Worm (Caenorhabditis elegans) whole organism, L4 larva: ENCODE measurements around the gene F22B3.8.

Experiments used
- T20F7.1 ChIP-seq: fragments of 200-800 bp; sonication (Bioruptor generic); optimal IDR thresholded peaks from 2 replicates; lab custom pipeline; 2018; ENCODE audit warnings: mild to moderate bottlenecking, missing genetic modification characterization, missing compliant biosample characterization
- Y48G9A.11 ChIP-seq: fragments of 200-800 bp; sonication (Bioruptor generic); IDR thresholded peaks from 2 replicates; pipeline ENCODE4 v1.3.6; 2022; ENCODE audit warnings: missing genetic modification reagents, missing genetic modification characterization, missing compliant biosample characterization
- Y75B8A.6 ChIP-seq: fragments of 200-800 bp; sonication (Bioruptor generic); IDR thresholded peaks from 2 replicates; pipeline ENCODE4 v1.3.6; 2022; ENCODE audit warnings: missing genetic modification reagents, missing genetic modification characterization, missing compliant biosample characterization
- ZK546.5 ChIP-seq, 2 experiments: sonication (generic microtip); optimal IDR thresholded peaks; 2 replicates each; lab custom pipeline; 2017; ENCODE audit warnings: missing biosample characterization in 2 of 2, missing genetic modification characterization in 2 of 2
- aha-1 ChIP-seq: fragments of 150-350 bp; peaks from one replicate; lab custom pipeline; 2014; ENCODE audit warnings: missing biosample characterization, missing genetic modification characterization
- ama-1 ChIP-seq: fragments of 150-350 bp; optimal IDR thresholded peaks from 2 replicates; lab custom pipeline; 2014; ENCODE audit warnings: inconsistent platforms, mixed read lengths
- ceh-20 ChIP-seq: fragments of 200-800 bp; sonication (Bioruptor generic); IDR thresholded peaks from 2 replicates; pipeline ENCODE4 v1.3.6; 2022; ENCODE audit warnings: missing genetic modification reagents, missing genetic modification characterization, missing compliant biosample characterization
- ctbp-1 ChIP-seq: fragments of 200-800 bp; sonication (Bioruptor generic); IDR thresholded peaks from 2 replicates; pipeline ENCODE4 v1.3.6; 2022; ENCODE audit warnings: missing genetic modification reagents, missing genetic modification characterization, missing compliant biosample characterization
- daf-12 ChIP-seq: fragments of 150-350 bp; optimal IDR thresholded peaks from 2 replicates; lab custom pipeline; 2014; ENCODE audit warnings: missing biosample characterization, missing genetic modification reagents, missing genetic modification characterization
- daf-16 ChIP-seq, 3 experiments: sonication (generic microtip); optimal IDR thresholded peaks; 2 replicates each; lab custom pipeline; 2016 to 2017; ENCODE audit warnings: missing genetic modification characterization in 3 of 3, missing genetic modification reagents in 3 of 3, mild to moderate bottlenecking in 2 of 3, missing compliant biosample characterization in 2 of 3, missing biosample characterization in 1 of 3, moderate library complexity in 1 of 3
- daf-19 ChIP-seq: fragments of 200-800 bp; sonication (Bioruptor generic); conservative IDR thresholded peaks from 2 replicates; pipeline ENCODE4 v1.3.6; 2022; ENCODE audit warnings: missing genetic modification characterization, missing compliant biosample characterization
- dmd-6 ChIP-seq: fragments of 200-800 bp; sonication (Bioruptor generic); IDR thresholded peaks from 2 replicates; pipeline ENCODE4 v1.3.6; 2022; ENCODE audit warnings: missing genetic modification reagents, missing genetic modification characterization, missing compliant biosample characterization
- dpl-1 ChIP-seq: fragments of 150-350 bp; optimal IDR thresholded peaks from 2 replicates; lab custom pipeline; 2014; ENCODE audit warnings: missing biosample characterization, missing genetic modification reagents, missing genetic modification characterization
- duxl-1 ChIP-seq: sonication (generic microtip); optimal IDR thresholded peaks from 2 replicates; lab custom pipeline; 2016; ENCODE audit warnings: mild to moderate bottlenecking, missing genetic modification characterization, moderate library complexity, missing compliant biosample characterization; ENCODE audit not compliant: poor library complexity
- dve-1 ChIP-seq: sonication (generic microtip); optimal IDR thresholded peaks from 2 replicates; lab custom pipeline; 2017; ENCODE audit warnings: antibody characterized with exemption, mild to moderate bottlenecking, missing genetic modification characterization, missing compliant biosample characterization; ENCODE audit not compliant: insufficient read depth
- hif-1 ChIP-seq, 2 experiments: sonication (generic microtip); optimal IDR thresholded peaks; 2 replicates each; lab custom pipeline; 2016 to 2017; ENCODE audit warnings: missing compliant biosample characterization in 2 of 2, missing genetic modification characterization in 2 of 2, missing genetic modification reagents in 2 of 2, missing genotype in 2 of 2, mild to moderate bottlenecking in 1 of 2
- hlh-11 ChIP-seq: fragments of 200-800 bp; sonication (Bioruptor generic); optimal IDR thresholded peaks from 2 replicates; lab custom pipeline; 2018; ENCODE audit warnings: mild to moderate bottlenecking, missing genetic modification characterization, missing compliant biosample characterization
- hmg-1.1 ChIP-seq: fragments of 200-800 bp; sonication (Bioruptor generic); IDR thresholded peaks from 2 replicates; pipeline ENCODE4 v1.3.6; 2022; ENCODE audit warnings: missing genetic modification reagents, missing genetic modification characterization, missing compliant biosample characterization
- lin-1 ChIP-seq: fragments of 200-800 bp; sonication (Bioruptor generic); IDR thresholded peaks from 2 replicates; pipeline ENCODE4 v1.3.6; 2022; ENCODE audit warnings: missing genetic modification reagents, missing genetic modification characterization, missing compliant biosample characterization
- lin-15B ChIP-seq: fragments of 150-350 bp; sonication (generic microtip); optimal IDR thresholded peaks from 3 replicates; lab custom pipeline; 2014; ENCODE audit warnings: missing biosample characterization, missing genetic modification characterization
- lin-29 ChIP-seq: fragments of 200-800 bp; sonication (Bioruptor generic); IDR thresholded peaks from 2 replicates; pipeline ENCODE4 v1.3.6; 2022; ENCODE audit warnings: missing genetic modification reagents, missing genetic modification characterization, missing compliant biosample characterization
- mxl-2 ChIP-seq: fragments of 200-800 bp; sonication (Bioruptor generic); conservative IDR thresholded peaks from 2 replicates; pipeline ENCODE4 v1.3.6; 2022; ENCODE audit warnings: missing genetic modification reagents, missing genetic modification characterization, missing compliant biosample characterization
- nhr-11 ChIP-seq: fragments of 150-350 bp; optimal IDR thresholded peaks from 2 replicates; lab custom pipeline; 2014; ENCODE audit warnings: missing biosample characterization, missing genetic modification characterization
- nhr-111 ChIP-seq: fragments of 200-800 bp; sonication (Bioruptor generic); optimal IDR thresholded peaks from 2 replicates; lab custom pipeline; 2018; ENCODE audit warnings: mild to moderate bottlenecking, missing genetic modification characterization, missing compliant biosample characterization
- nhr-25 ChIP-seq: sonication (generic microtip); optimal IDR thresholded peaks from 2 replicates; lab custom pipeline; 2017; ENCODE audit warnings: missing genetic modification characterization, mild to moderate bottlenecking, missing compliant biosample characterization, antibody characterized with exemption, moderate library complexity, borderline replicate concordance; ENCODE audit not compliant: insufficient read depth
- pha-4 ChIP-seq, 2 experiments: fragments of 150-350 bp in 1 of 2; fragments of 200-800 bp in 1 of 2; sonication (Bioruptor generic) in 1 of 2; IDR thresholded peaks in 1 of 2; optimal IDR thresholded peaks in 1 of 2; 2 replicates each; pipeline versions ENCODE4 v1.3.6 to Lab custom; 2014 to 2022; ENCODE audit warnings: missing genetic modification characterization in 2 of 2, missing genetic modification reagents in 2 of 2, missing biosample characterization in 1 of 2, missing compliant biosample characterization in 1 of 2
- pqm-1 ChIP-seq: sonication (generic microtip); optimal IDR thresholded peaks from 2 replicates; lab custom pipeline; 2017; ENCODE audit warnings: missing biosample characterization, missing genetic modification characterization
- rbr-2 ChIP-seq: sonication (generic microtip); optimal IDR thresholded peaks from 2 replicates; lab custom pipeline; 2016; ENCODE audit warnings: missing genotype, missing genetic modification characterization, missing compliant biosample characterization
- saeg-2 ChIP-seq: fragments of 200-800 bp; sonication (Bioruptor generic); IDR thresholded peaks from 2 replicates; pipeline ENCODE4 v1.3.6; 2022; ENCODE audit warnings: missing genetic modification reagents, missing genetic modification characterization, missing compliant biosample characterization
- sdz-12 ChIP-seq: fragments of 200-800 bp; sonication (Bioruptor generic); optimal IDR thresholded peaks from 2 replicates; lab custom pipeline; 2018; ENCODE audit warnings: mild to moderate bottlenecking, missing genetic modification characterization, missing compliant biosample characterization
- skn-1 ChIP-seq: fragments of 150-350 bp; optimal IDR thresholded peaks from 2 replicates; lab custom pipeline; 2014; ENCODE audit warnings: missing biosample characterization, missing genetic modification characterization
- spr-3 ChIP-seq: fragments of 200-800 bp; sonication (Bioruptor generic); optimal IDR thresholded peaks from 2 replicates; lab custom pipeline; 2018; ENCODE audit warnings: mild to moderate bottlenecking, missing genetic modification characterization, missing compliant biosample characterization
- tag-97 ChIP-seq: fragments of 200-800 bp; sonication (Bioruptor generic); IDR thresholded peaks from 2 replicates; pipeline ENCODE4 v1.3.6; 2022; ENCODE audit warnings: missing genetic modification characterization, missing compliant biosample characterization
- tra-1 ChIP-seq: fragments of 200-800 bp; sonication (Bioruptor generic); IDR thresholded peaks from 2 replicates; pipeline ENCODE4 v1.3.6; 2022; ENCODE audit warnings: missing genetic modification reagents, missing genetic modification characterization, missing compliant biosample characterization
- unc-62 ChIP-seq, 3 experiments: fragments of 150-350 bp in 1 of 3; sonication (generic microtip); optimal IDR thresholded peaks in 2 of 3; peaks in 1 of 3; 1 replicate in 1 of 3; 2 replicates in 2 of 3; lab custom pipeline; 2014 to 2017; ENCODE audit warnings: missing biosample characterization in 3 of 3, missing genetic modification characterization in 3 of 3, missing genetic modification reagents in 3 of 3, missing genotype in 1 of 3
- zag-1 ChIP-seq: fragments of 150-350 bp; optimal IDR thresholded peaks from 2 replicates; lab custom pipeline; 2014; ENCODE audit warnings: missing biosample characterization, missing genetic modification characterization
- ztf-11 ChIP-seq: fragments of 150-350 bp; optimal IDR thresholded peaks from 2 replicates; lab custom pipeline; 2014; ENCODE audit warnings: missing biosample characterization, missing genetic modification characterization

The F22B3.8 gene

DNA sequence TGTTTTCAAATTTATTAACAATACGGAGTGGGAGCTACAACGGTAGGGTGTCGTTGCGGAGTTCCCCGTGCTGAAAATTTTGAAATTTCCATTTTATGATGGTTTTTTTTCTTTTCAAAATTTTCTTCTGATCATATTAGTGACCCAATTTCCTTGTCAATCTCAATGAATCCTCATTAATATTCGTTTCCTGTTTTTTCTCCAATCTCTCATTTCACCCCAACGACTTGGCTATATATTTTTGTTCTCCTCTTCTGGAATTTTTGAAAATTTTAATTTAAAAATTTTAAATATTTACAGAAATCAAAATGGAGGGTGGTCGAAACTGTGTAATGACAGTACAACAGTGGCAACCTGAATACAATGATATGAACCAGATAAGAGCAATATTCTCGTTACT is 35.0 kb upstream of the F22B3.8 start, which contains the start of gene npr-3:
Gene npr-3 (plus strand): TSS at position 301 of the 400 bp plus-strand sequence.
- TF ChIP-seq Y48G9A.11 (GFP tag; lab: Robert Waterston, UW) (no peak), hmg-1.1 (GFP tag; lab: Robert Waterston, UW) (no peak), tag-97 (GFP tag; lab: Robert Waterston, UW) (no peak), tra-1 (GFP tag; lab: Robert Waterston, UW) (no peak), ctbp-1 (GFP tag; lab: Robert Waterston, UW) (no peak), hif-1 (tag; optimal IDR thresholded peaks at IDR 0.05; lab: Kevin White, UChicago) (no peak), dpl-1 (GFP tag; lab: Kevin White, UChicago) (no peak)
- TF ChIP-seq, all 104 proteins: peak for 0

- TF ChIP-seq dmd-6 (GFP tag; lab: Robert Waterston, UW) (no peak), nhr-11 (tag; lab: Kevin White, UChicago) (peak; percentile 5), unc-62 (GFP tag; optimal IDR thresholded peaks at IDR 0.05 in 1 of 2; lab: Kevin White, UChicago) (peak in 1 of 2 experiments; percentile 91), unc-62 (tag; optimal IDR thresholded peaks at IDR 0.05; lab: Kevin White, UChicago) (no peak), spr-3 (GFP tag; lab: Kevin White, UChicago) (no peak), ztf-11 (tag; lab: Kevin White, UChicago) (no peak)
Measured at ce11 chrIV:11458700-11459263, 34.1 kb upstream of the F22B3.8 start.

ce11 chrIV:11455824-11456223 is 31.1 kb upstream of the F22B3.8 start:
- TF ChIP-seq tra-1 (GFP tag; lab: Robert Waterston, UW) (no peak), aha-1 (tag; lab: Kevin White, UChicago) (peak; percentile 95), Y75B8A.6 (no peak), hlh-11 (no peak), dpl-1 (GFP tag; lab: Kevin White, UChicago) (no peak), daf-19 (GFP tag; lab: Robert Waterston, UW) (no peak), dve-1 (tag; lab: Kevin White, UChicago) (no peak), ZK546.5 (tag; optimal IDR thresholded peaks at IDR 0.05; lab: Kevin White, UChicago) (no peak)
- TF ChIP-seq, all 104 proteins: peak for 1

ce11 chrIV:11452928-11453327 is 28.2 kb upstream of the F22B3.8 start:
- TF ChIP-seq T20F7.1 = no peak
- no peak for TF ChIP-seq zag-1
- TF ChIP-seq ztf-11 (tag; lab: Kevin White, UChicago) = no peak
- TF ChIP-seq nhr-111 (GFP tag; lab: Kevin White, UChicago) = no peak
- no peak for TF ChIP-seq lin-1
- no peak for TF ChIP-seq nhr-11 (tag; lab: Kevin White, UChicago)
- no peak for TF ChIP-seq pha-4 (GFP tag; IDR thresholded peaks at IDR 0.05; lab: Robert Waterston, UW)
- no peak for TF ChIP-seq pha-4 (tag; optimal IDR thresholded peaks at IDR 0.05; lab: Kevin White, UChicago)

- TF ChIP-seq rbr-2 (tag; lab: Kevin White, UChicago) (peak; percentile 1), pqm-1 (no peak), zag-1 (no peak), dmd-6 (GFP tag; lab: Robert Waterston, UW) (peak; percentile 44; the same call in 1 of the 2 replicates), ama-1 (lab: Kevin White, UChicago) (peak; percentile 22), aha-1 (tag; lab: Kevin White, UChicago) (peak; percentile 79), sdz-12 (GFP tag; lab: Kevin White, UChicago) (no peak), ceh-20 (GFP tag; lab: Robert Waterston, UW) (no peak), nhr-11 (tag; lab: Kevin White, UChicago) (no peak), daf-12 (tag; lab: Kevin White, UChicago) (no peak), daf-16 (GFP tag; optimal IDR thresholded peaks at IDR 0.05; lab: Kevin White, UChicago) (no peak), daf-16 (tag; optimal IDR thresholded peaks at IDR 0.05; lab: Kevin White, UChicago) (peak; percentile 92), mxl-2 (no peak), nhr-25 (no peak), lin-29 (GFP tag; lab: Robert Waterston, UW) (no peak), saeg-2 (no peak), duxl-1 (tag; lab: Kevin White, UChicago) (no peak), dve-1 (tag; lab: Kevin White, UChicago) (no peak), lin-15B (no peak), skn-1 (no peak)
Measured at ce11 chrIV:11438255-11438654, 13.5 kb upstream of the F22B3.8 start.
